Fruit fly (Drosophila melanogaster) whole organism, wandering third instar larva: Measurements from ENCODE around the gene Vps33B.
A peak's percentile ranks its signal among the peaks of the same experiment; 100 is the strongest.

Experiments
- Abd-B ChIP-seq: fragments of >200 bp; optimal IDR thresholded peaks from 2 replicates; lab custom pipeline; 2017; ENCODE audit warnings: missing biosample characterization, missing genetic modification characterization
- CG32264 ChIP-seq: fragments of 200-800 bp; sonication (Bioruptor generic); optimal IDR thresholded peaks from 2 replicates; lab custom pipeline; 2016; ENCODE audit warnings: missing biosample characterization, missing genetic modification characterization
- CG9705 ChIP-seq: fragments of 200-800 bp; sonication (Bioruptor generic); optimal IDR thresholded peaks from 2 replicates; lab custom pipeline; 2018; ENCODE audit warnings: missing biosample characterization, mild to moderate bottlenecking, missing genetic modification characterization
- CrebA ChIP-seq: fragments of 200-800 bp; sonication (Bioruptor generic); optimal IDR thresholded peaks from 2 replicates; lab custom pipeline; 2016; ENCODE audit warnings: missing biosample characterization, mild to moderate bottlenecking, missing genetic modification characterization, borderline replicate concordance
- Dif ChIP-seq: fragments of 200-275, 200-300 bp; sonication (Bioruptor generic); optimal IDR thresholded peaks from 2 replicates; lab custom pipeline; 2018; ENCODE audit warnings: missing biosample characterization, missing genetic modification characterization; ENCODE audit not compliant: partially characterized antibody
- GATAd ChIP-seq: sonication (Bioruptor generic); optimal IDR thresholded peaks from 2 replicates; lab custom pipeline; 2016; ENCODE audit warnings: missing biosample characterization, missing genetic modification characterization
- HLH106 ChIP-seq: fragments of 200-800 bp; optimal IDR thresholded peaks from 3 replicates; lab custom pipeline; 2019; ENCODE audit warnings: missing biosample characterization, mild to moderate bottlenecking, missing genetic modification characterization, moderate library complexity
- Hnf4 ChIP-seq: fragments of 200-800 bp; sonication (Bioruptor generic); optimal IDR thresholded peaks from 2 replicates; lab custom pipeline; 2016; ENCODE audit warnings: missing biosample characterization, mild to moderate bottlenecking, missing genetic modification characterization
- Hr78 ChIP-seq: fragments of >200 bp; optimal IDR thresholded peaks from 2 replicates; lab custom pipeline; 2017; ENCODE audit warnings: missing biosample characterization, missing genetic modification characterization
- Hr83 ChIP-seq: fragments of 200-300 bp; sonication (Bioruptor generic); optimal IDR thresholded peaks from 2 replicates; lab custom pipeline; 2016; ENCODE audit warnings: missing biosample characterization, mild to moderate bottlenecking, missing genetic modification characterization, moderate library complexity; ENCODE audit not compliant: poor library complexity, severe bottlenecking
- Jra ChIP-seq: sonication (Bioruptor generic); optimal IDR thresholded peaks from 2 replicates; lab custom pipeline; 2016; ENCODE audit warnings: missing biosample characterization, missing genetic modification characterization
- Mio ChIP-seq: sonication (Bioruptor generic); optimal IDR thresholded peaks from 2 replicates; lab custom pipeline; 2016; ENCODE audit warnings: missing biosample characterization, missing genetic modification characterization
- Myc ChIP-seq: fragments of >200 bp; optimal IDR thresholded peaks from 2 replicates; lab custom pipeline; 2017
- N ChIP-seq: fragments of >200 bp; optimal IDR thresholded peaks from 2 replicates; lab custom pipeline; 2018; ENCODE audit warnings: missing biosample characterization, missing external identifiers, missing genetic modification characterization
- OdsH ChIP-seq: fragments of 200-800 bp; sonication (Bioruptor generic); optimal IDR thresholded peaks from 2 replicates; lab custom pipeline; 2016; ENCODE audit warnings: missing biosample characterization, mild to moderate bottlenecking, missing genetic modification characterization
- Rel ChIP-seq, 2 experiments: fragments of 200-800 bp; sonication (Bioruptor generic) in 1 of 2; optimal IDR thresholded peaks; 2 replicates in 1 of 2; 3 replicates in 1 of 2; lab custom pipeline; 2016 to 2019; ENCODE audit warnings: mild to moderate bottlenecking in 2 of 2, missing biosample characterization in 2 of 2, missing genetic modification characterization in 2 of 2, moderate library complexity in 1 of 2
- Sp1 ChIP-seq: fragments of 200-800 bp; sonication (Bioruptor generic); optimal IDR thresholded peaks from 3 replicates; lab custom pipeline; 2019; ENCODE audit warnings: missing biosample characterization, mild to moderate bottlenecking, missing genetic modification characterization, moderate library complexity
- Vsx2 ChIP-seq: fragments of 200-300, 225-300 bp; sonication (Bioruptor generic); optimal IDR thresholded peaks from 2 replicates; lab custom pipeline; 2018; ENCODE audit warnings: missing biosample characterization, missing genetic modification characterization; ENCODE audit not compliant: partially characterized antibody
- br ChIP-seq: fragments of 200-800 bp; sonication (Bioruptor generic); optimal IDR thresholded peaks from 2 replicates; lab custom pipeline; 2016; ENCODE audit warnings: missing biosample characterization, missing genetic modification characterization
- brk ChIP-seq: fragments of 200-800 bp; sonication (Bioruptor generic); optimal IDR thresholded peaks from 2 replicates; lab custom pipeline; 2016; ENCODE audit warnings: missing biosample characterization, mild to moderate bottlenecking, missing genetic modification characterization
- dl ChIP-seq, 2 experiments: fragments of 175-275, 200-275 bp in 1 of 2; fragments of 200-275 bp in 1 of 2; sonication (Bioruptor generic); optimal IDR thresholded peaks; lab custom pipeline; 2018; ENCODE audit warnings: mild to moderate bottlenecking in 2 of 2, missing biosample characterization in 2 of 2, missing genetic modification characterization in 2 of 2, moderate library complexity in 2 of 2; ENCODE audit not compliant: partially characterized antibody in 2 of 2, insufficient read depth in 1 of 2
- dmrt93B ChIP-seq: fragments of 200-800 bp; sonication (Bioruptor generic); optimal IDR thresholded peaks from 2 replicates; lab custom pipeline; 2018; ENCODE audit warnings: missing biosample characterization, mild to moderate bottlenecking, missing genetic modification characterization
- dsf ChIP-seq: sonication (Bioruptor generic); optimal IDR thresholded peaks from 2 replicates; lab custom pipeline; 2016; ENCODE audit warnings: missing biosample characterization, missing genetic modification characterization, borderline replicate concordance
- ey ChIP-seq: fragments of 200-800 bp; sonication (Bioruptor generic); optimal IDR thresholded peaks from 2 replicates; lab custom pipeline; 2016; ENCODE audit warnings: missing biosample characterization, missing genetic modification characterization
- foxo ChIP-seq, 2 experiments: fragments of 200-800 bp; sonication (Bioruptor generic); optimal IDR thresholded peaks; 2 replicates in 1 of 2; 3 replicates in 1 of 2; lab custom pipeline; 2016 to 2017; ENCODE audit warnings: missing biosample characterization in 2 of 2, missing genetic modification characterization in 2 of 2
- fru ChIP-seq: fragments of 200-800 bp; sonication (Bioruptor generic); optimal IDR thresholded peaks from 3 replicates; lab custom pipeline; 2016; ENCODE audit warnings: missing biosample characterization, mild to moderate bottlenecking, missing genetic modification characterization
- h ChIP-seq: fragments of 200-800 bp; sonication (Bioruptor generic); optimal IDR thresholded peaks from 3 replicates; lab custom pipeline; 2016; ENCODE audit warnings: missing biosample characterization, mild to moderate bottlenecking, missing genetic modification characterization
- jim ChIP-seq: fragments of 175-275, 200-325 bp; sonication (Bioruptor generic); optimal IDR thresholded peaks from 2 replicates; lab custom pipeline; 2016; ENCODE audit warnings: missing biosample characterization, mild to moderate bottlenecking, missing genetic modification characterization
- lola ChIP-seq: fragments of >200 bp; optimal IDR thresholded peaks from 2 replicates; lab custom pipeline; 2017; ENCODE audit warnings: missing biosample characterization, missing genetic modification characterization
- pan ChIP-seq: fragments of >200 bp; optimal IDR thresholded peaks from 2 replicates; lab custom pipeline; 2017
- psq ChIP-seq: fragments of 200-800 bp; sonication (Bioruptor generic); optimal IDR thresholded peaks from 3 replicates; lab custom pipeline; 2017; ENCODE audit warnings: missing biosample characterization, mild to moderate bottlenecking, missing genetic modification characterization, moderate library complexity
- rgr ChIP-seq: fragments of 200-800 bp; sonication (Bioruptor generic); optimal IDR thresholded peaks from 3 replicates; lab custom pipeline; 2016; ENCODE audit warnings: missing biosample characterization, mild to moderate bottlenecking, missing genetic modification characterization
- sage ChIP-seq: fragments of 200-800 bp; sonication (Bioruptor generic); optimal IDR thresholded peaks from 2 replicates; lab custom pipeline; 2016; ENCODE audit warnings: missing biosample characterization, mild to moderate bottlenecking, missing genetic modification characterization
- sv ChIP-seq: fragments of 200-800 bp; sonication (Bioruptor generic); optimal IDR thresholded peaks from 3 replicates; lab custom pipeline; 2016; ENCODE audit warnings: missing biosample characterization, missing genetic modification characterization
- tai ChIP-seq: sonication (Bioruptor generic); optimal IDR thresholded peaks from 2 replicates; lab custom pipeline; 2016; ENCODE audit warnings: missing biosample characterization, missing genetic modification characterization
- usp ChIP-seq: fragments of >200 bp; optimal IDR thresholded peaks from 2 replicates; lab custom pipeline; 2017; ENCODE audit warnings: missing biosample characterization, missing genetic modification characterization
- woc ChIP-seq: sonication (Bioruptor generic); optimal IDR thresholded peaks from 2 replicates; lab custom pipeline; 2016; ENCODE audit warnings: missing biosample characterization, mild to moderate bottlenecking, missing genetic modification characterization

Vps33B gene

dm6 chr3R:25462642-25463317 lies 10.5 kb upstream of the Vps33B start:
- peak; percentile 75 for TF ChIP-seq ey (GFP tag; lab: Kevin White, UChicago)
- TF ChIP-seq sv (GFP tag; lab: Kevin White, UChicago) = no peak
- TF ChIP-seq dsf (GFP tag; lab: Kevin White, UChicago) = peak; percentile 51
- TF ChIP-seq foxo (GFP tag; optimal IDR thresholded peaks at IDR 0.05; lab: Kevin White, UChicago) = peak in 1 of 2 experiments; percentile 93
- TF ChIP-seq OdsH = peak; percentile 92
- peak; percentile 68 for TF ChIP-seq Vsx2
- TF ChIP-seq tai = peak; percentile 26
- peak; percentile 87 for TF ChIP-seq h (GFP tag; lab: Kevin White, UChicago)
- no peak for TF ChIP-seq pan (lab: Kevin White, UChicago)
- TF ChIP-seq Mio = no peak
- TF ChIP-seq Dif = no peak
- TF ChIP-seq brk = peak; percentile 90
- TF ChIP-seq Myc = no peak
- TF ChIP-seq N (GFP tag; lab: Kevin White, UChicago) = no peak
- TF ChIP-seq Hr83 (GFP tag; lab: Kevin White, UChicago) = no peak
- TF ChIP-seq Hr78 (GFP tag; lab: Kevin White, UChicago) = no peak
- TF ChIP-seq dl (GFP tag; optimal IDR thresholded peaks at IDR 0.05; lab: Kevin White, UChicago; ENCODE audit: insufficient read depth in 1 of 2, partially characterized antibody in 2 of 2) = no peak
- TF ChIP-seq Abd-B (GFP tag; lab: Kevin White, UChicago) = no peak
- peak; percentile 72 for TF ChIP-seq Rel (GFP tag; optimal IDR thresholded peaks at IDR 0.05; lab: Kevin White, UChicago)
- peak; percentile 62 for TF ChIP-seq Rel (tag; optimal IDR thresholded peaks at IDR 0.05; lab: Kevin White, UChicago)
- peak; percentile 84 for TF ChIP-seq woc (GFP tag; lab: Kevin White, UChicago)
- peak; percentile 18 for TF ChIP-seq CrebA (GFP tag; lab: Kevin White, UChicago)
- TF ChIP-seq Jra (GFP tag; lab: Kevin White, UChicago) = peak; percentile 52
- peak; percentile 77 for TF ChIP-seq dmrt93B (GFP tag; lab: Kevin White, UChicago)
- TF ChIP-seq usp (GFP tag; lab: Kevin White, UChicago) = no peak
- peak; percentile 73 for TF ChIP-seq Hnf4 (GFP tag; lab: Kevin White, UChicago)
- no peak for TF ChIP-seq jim (GFP tag; lab: Kevin White, UChicago)
- TF ChIP-seq br (GFP tag; lab: Kevin White, UChicago) = peak; percentile 42
- peak; percentile 66 for TF ChIP-seq sage (GFP tag; lab: Kevin White, UChicago)
- peak; percentile 17 for TF ChIP-seq CG32264
- TF ChIP-seq GATAd (GFP tag; lab: Kevin White, UChicago) = no peak
- peak; percentile 76 for TF ChIP-seq CG9705 (GFP tag; lab: Kevin White, UChicago)
- TF ChIP-seq rgr = peak; percentile 88
- no peak for TF ChIP-seq lola (GFP tag; lab: Kevin White, UChicago)
- peak; percentile 87 for TF ChIP-seq fru (GFP tag; lab: Kevin White, UChicago)
- TF ChIP-seq HLH106 = peak; percentile 93
- TF ChIP-seq Sp1 (GFP tag; lab: Kevin White, UChicago) = peak; percentile 93
- TF ChIP-seq psq (GFP tag; lab: Kevin White, UChicago) = peak; percentile 86

- no peak for TF ChIP-seq Rel (GFP tag; optimal IDR thresholded peaks at IDR 0.05; lab: Kevin White, UChicago)
- TF ChIP-seq Rel (tag; optimal IDR thresholded peaks at IDR 0.05; lab: Kevin White, UChicago) = peak; percentile 98
- TF ChIP-seq woc (GFP tag; lab: Kevin White, UChicago) = no peak
These were observed 7.1 kb upstream of the Vps33B start for dm6 chr3R:25466166-25466565.
